Worm (Caenorhabditis elegans) whole organism, L1 larva: ENCODE results near the gene agxt-1.

Experiments
- F16B12.6 ChIP-seq: fragments of 150-350 bp; optimal IDR thresholded peaks from 2 replicates; lab custom pipeline; 2014; ENCODE audit warnings: missing biosample characterization, missing genetic modification characterization
- aly-2 ChIP-seq: fragments of 150-350 bp; optimal IDR thresholded peaks from 2 replicates; lab custom pipeline; 2014; ENCODE audit warnings: missing biosample characterization, missing genetic modification characterization
- ceh-90 ChIP-seq: sonication (generic microtip); optimal IDR thresholded peaks from 2 replicates; lab custom pipeline; 2016; ENCODE audit warnings: missing genetic modification characterization, missing compliant biosample characterization
- dpl-1 ChIP-seq, 3 experiments: fragments of 150-350 bp in 2 of 3; sonication (generic microtip) in 1 of 3; optimal IDR thresholded peaks; 2 replicates each; lab custom pipeline; 2014 to 2017; ENCODE audit warnings: missing biosample characterization in 3 of 3, missing genetic modification characterization in 3 of 3, missing genetic modification reagents in 3 of 3
- dsc-1 ChIP-seq: sonication (generic microtip); optimal IDR thresholded peaks from 2 replicates; lab custom pipeline; 2016; ENCODE audit warnings: mild to moderate bottlenecking, missing genetic modification characterization, missing compliant biosample characterization
- efl-1 ChIP-seq, 4 experiments: fragments of 150-350 bp; optimal IDR thresholded peaks in 3 of 4; peaks in 1 of 4; 1 replicate in 1 of 4; 2 replicates in 3 of 4; lab custom pipeline; 2014; ENCODE audit warnings: missing biosample characterization in 2 of 4, missing genetic modification characterization in 2 of 4, missing genetic modification reagents in 2 of 4
- fkh-8 ChIP-seq: sonication (generic microtip); optimal IDR thresholded peaks from 2 replicates; lab custom pipeline; 2016; ENCODE audit warnings: mild to moderate bottlenecking, missing genetic modification characterization, missing compliant biosample characterization
- irx-1 ChIP-seq: sonication (generic microtip); optimal IDR thresholded peaks from 2 replicates; lab custom pipeline; 2016; ENCODE audit warnings: missing genetic modification characterization, missing compliant biosample characterization
- isw-1 ChIP-seq: fragments of 200-800 bp; sonication (Bioruptor generic); IDR thresholded peaks from 2 replicates; pipeline ENCODE4 v1.3.6; 2022; ENCODE audit warnings: missing genetic modification characterization, missing compliant biosample characterization
- lin-14 ChIP-seq: fragments of 200-800 bp; sonication (Bioruptor generic); optimal IDR thresholded peaks from 2 replicates; lab custom pipeline; 2018; ENCODE audit warnings: mild to moderate bottlenecking, missing genetic modification characterization, moderate library complexity, missing compliant biosample characterization
- nhr-11 ChIP-seq: fragments of 150-350 bp; optimal IDR thresholded peaks from 2 replicates; lab custom pipeline; 2014; ENCODE audit warnings: missing biosample characterization, missing genetic modification characterization
- nhr-77 ChIP-seq: fragments of 150-350 bp; optimal IDR thresholded peaks from 2 replicates; lab custom pipeline; 2014; ENCODE audit warnings: missing biosample characterization, missing genetic modification characterization
- nhr-90 ChIP-seq: sonication (generic microtip); optimal IDR thresholded peaks from 2 replicates; lab custom pipeline; 2016; ENCODE audit warnings: mild to moderate bottlenecking, missing genetic modification characterization, missing compliant biosample characterization; ENCODE audit not compliant: poor library complexity
- snpc-4 ChIP-seq: fragments of 150-350 bp; optimal IDR thresholded peaks from 2 replicates; lab custom pipeline; 2014; ENCODE audit warnings: missing biosample characterization, missing genetic modification characterization
- snu-23 ChIP-seq: sonication (generic microtip); optimal IDR thresholded peaks from 2 replicates; lab custom pipeline; 2016; ENCODE audit warnings: missing genetic modification characterization, missing compliant biosample characterization
- tbx-2 ChIP-seq: sonication (generic microtip); optimal IDR thresholded peaks from 2 replicates; lab custom pipeline; 2016; ENCODE audit warnings: missing genetic modification characterization, missing compliant biosample characterization
- unc-86 ChIP-seq: sonication (generic microtip); optimal IDR thresholded peaks from 2 replicates; lab custom pipeline; 2016; ENCODE audit warnings: missing genetic modification characterization, missing compliant biosample characterization

agxt-1 gene

ce11 chrII:8896541-8896940 lies 51.1 kb downstream of the agxt-1 start, which contains the start of gene lat-1:
TSS of gene lat-1 (plus strand) at chrII:8896841.
- TF ChIP-seq nhr-77 (tag; lab: Kevin White, UChicago) = no peak
- TF ChIP-seq irx-1 (tag; lab: Kevin White, UChicago) = no peak
- no peak for TF ChIP-seq nhr-11 (tag; lab: Kevin White, UChicago)
- no peak for TF ChIP-seq lin-14 (GFP tag; lab: Kevin White, UChicago)
- no peak for TF ChIP-seq isw-1 (GFP tag; lab: Robert Waterston, UW)
- no peak for TF ChIP-seq nhr-90 (tag; lab: Kevin White, UChicago)
- TF ChIP-seq F16B12.6 (tag; lab: Kevin White, UChicago) = no peak
- no peak for TF ChIP-seq dsc-1 (tag; lab: Kevin White, UChicago)
- TF ChIP-seq snu-23 = no peak
- TF ChIP-seq aly-2 = no peak
- no peak for TF ChIP-seq dpl-1 (GFP tag; optimal IDR thresholded peaks at IDR 0.05; lab: Kevin White, UChicago)
- no peak for TF ChIP-seq fkh-8 (tag; lab: Kevin White, UChicago)
- no peak for TF ChIP-seq unc-86 (tag; lab: Kevin White, UChicago)
- TF ChIP-seq ceh-90 (tag; lab: Kevin White, UChicago) = no peak
- no peak for TF ChIP-seq snpc-4 (tag; lab: Kevin White, UChicago)
- TF ChIP-seq, all 84 proteins: peak for 0

- TF ChIP-seq tbx-2 (tag; lab: Kevin White, UChicago) (no peak), efl-1 (optimal IDR thresholded peaks at IDR 0.05; lab: Kevin White, UChicago) (no peak), efl-1 (GFP tag; optimal IDR thresholded peaks at IDR 0.05 in 1 of 2; lab: Kevin White, UChicago) (peak in 1 of 2 experiments; percentile 88), snpc-4 (tag; lab: Kevin White, UChicago) (no peak)
Observed at ce11 chrII:8897244-8897643, 51.8 kb downstream of the agxt-1 start.
